Worm (Caenorhabditis elegans) whole organism, young adult: ENCODE data around the gene msp-74.
"Not testable (repeated sequence)": the region's sequence is repeated elsewhere in the genome, so short reads cannot be mapped to it uniquely, and the experiment has no call there.

ENCODE experiments used
- dpl-1 ChIP-seq: fragments of 150-350 bp; optimal IDR thresholded peaks from 2 replicates; lab custom pipeline; 2014; ENCODE audit warnings: missing biosample characterization, missing genetic modification reagents, missing genetic modification characterization
- pha-4 ChIP-seq: fragments of 150-350 bp; sonication (generic microtip); optimal IDR thresholded peaks from 2 replicates; lab custom pipeline; 2014; ENCODE audit warnings: missing biosample characterization, missing genetic modification reagents, missing genetic modification characterization

DNA sequence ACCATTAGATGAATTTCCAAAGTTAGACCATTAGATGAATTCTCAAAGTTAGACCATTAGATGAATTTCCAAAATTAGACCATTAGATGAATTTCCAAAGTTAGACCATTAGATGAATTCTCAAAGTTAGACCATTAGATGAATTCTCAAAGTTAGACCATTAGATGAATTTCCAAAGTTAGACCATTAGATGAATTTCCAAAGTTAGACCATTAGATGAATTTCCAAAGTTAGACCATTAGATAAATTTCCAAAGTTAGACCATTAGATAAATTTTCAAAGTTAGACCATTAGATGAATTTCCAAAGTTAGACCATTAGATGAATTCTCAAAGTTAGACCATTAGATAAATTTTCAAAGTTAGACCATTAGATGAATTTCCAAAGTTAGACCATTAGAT lies 17.7 kb downstream of the msp-74 start:
- not testable (repeated sequence) for TF ChIP-seq pha-4 (tag; lab: Kevin White, UChicago); dpl-1 (GFP tag; lab: Kevin White, UChicago)
